Worm (Caenorhabditis elegans) whole organism, late embryonic: Measurements from ENCODE around the gene slcf-1.

Experiments used
- hlh-30 ChIP-seq: sonication (generic microtip); optimal IDR thresholded peaks from 2 replicates; lab custom pipeline; 2017; ENCODE audit warnings: antibody characterized with exemption, missing genetic modification characterization, missing compliant biosample characterization; ENCODE audit not compliant: insufficient read depth
- lin-11 ChIP-seq: fragments of 200-800 bp; sonication (Bioruptor generic); optimal IDR thresholded peaks from 2 replicates; lab custom pipeline; 2018; ENCODE audit warnings: mild to moderate bottlenecking, missing genetic modification characterization, missing compliant biosample characterization
- nhr-232 ChIP-seq: sonication (generic microtip); optimal IDR thresholded peaks from 2 replicates; lab custom pipeline; 2016; ENCODE audit warnings: missing genetic modification characterization, missing compliant biosample characterization
- pag-3 ChIP-seq: sonication (generic microtip); optimal IDR thresholded peaks from 2 replicates; lab custom pipeline; 2016; ENCODE audit warnings: missing compliant biosample characterization, missing genetic modification characterization, borderline replicate concordance
- pat-9 ChIP-seq: fragments of 200-800 bp; sonication (Bioruptor generic); optimal IDR thresholded peaks from 2 replicates; lab custom pipeline; 2018; ENCODE audit warnings: mild to moderate bottlenecking, missing genetic modification characterization, moderate library complexity, missing compliant biosample characterization
- pha-4 ChIP-seq: fragments of 150-350 bp; optimal IDR thresholded peaks from 2 replicates; lab custom pipeline; 2018; ENCODE audit warnings: missing biosample characterization, missing genetic modification reagents, missing genetic modification characterization
- pqm-1 ChIP-seq: sonication (generic microtip); optimal IDR thresholded peaks from 2 replicates; lab custom pipeline; 2016; ENCODE audit warnings: missing genetic modification characterization, missing compliant biosample characterization
- pros-1 ChIP-seq: fragments of 150-350 bp; optimal IDR thresholded peaks from 2 replicates; lab custom pipeline; 2014; ENCODE audit warnings: missing biosample characterization, missing genetic modification reagents, missing genetic modification characterization
- sdc-2 ChIP-seq: sonication (generic microtip); optimal IDR thresholded peaks from 2 replicates; lab custom pipeline; 2016; ENCODE audit warnings: missing genotype, missing genetic modification characterization, missing compliant biosample characterization
- sox-4 ChIP-seq: sonication (generic microtip); optimal IDR thresholded peaks from 2 replicates; lab custom pipeline; 2017; ENCODE audit warnings: mild to moderate bottlenecking, missing genetic modification characterization, inconsistent platforms, missing compliant biosample characterization

DNA sequence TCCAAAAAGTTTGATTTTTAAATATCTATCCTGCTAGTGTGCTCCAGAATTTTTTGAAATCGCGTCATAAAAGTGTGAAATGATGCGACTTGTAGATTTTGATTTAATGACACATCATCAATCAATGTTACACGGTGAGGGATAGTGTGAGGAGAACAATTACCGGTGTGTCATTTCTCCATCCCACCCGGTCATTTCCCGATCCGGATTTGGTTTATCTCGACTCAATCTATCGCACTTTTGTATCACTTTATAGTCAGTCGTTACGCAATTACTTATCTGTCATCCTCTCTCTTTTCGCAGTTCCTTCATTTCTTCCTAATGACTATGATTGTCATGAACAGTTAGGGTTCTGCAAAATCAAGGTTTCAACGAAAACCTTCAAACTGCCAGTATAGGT is 8.9 kb upstream of the slcf-1 start:
- TF ChIP-seq pat-9 (tag; lab: Kevin White, UChicago) (no peak), sdc-2 (tag; lab: Kevin White, UChicago) (no peak), lin-11 (tag; lab: Kevin White, UChicago) (no peak), nhr-232 (no peak), pha-4 (no peak), pros-1 (no peak), pag-3 (tag; lab: Kevin White, UChicago) (no peak), sox-4 (tag; lab: Kevin White, UChicago) (no peak), pqm-1 (tag; lab: Kevin White, UChicago) (no peak), hlh-30 (tag; lab: Kevin White, UChicago) (no peak)
